Worm (Caenorhabditis elegans) whole organism, late embryonic: Measurements from ENCODE around the gene F21D5.4.

Source experiments
- ama-1 ChIP-seq: fragments of 150-350 bp; optimal IDR thresholded peaks from 2 replicates; lab custom pipeline; 2014
- ceh-30 ChIP-seq: fragments of 150-350 bp; optimal IDR thresholded peaks from 2 replicates; lab custom pipeline; 2014; ENCODE audit warnings: missing biosample characterization, missing genetic modification characterization
- ceh-34 ChIP-seq: sonication (generic microtip); optimal IDR thresholded peaks from 2 replicates; lab custom pipeline; 2016; ENCODE audit warnings: mild to moderate bottlenecking, missing genetic modification characterization, missing compliant biosample characterization
- elt-4 ChIP-seq: sonication (generic microtip); optimal IDR thresholded peaks from 2 replicates; lab custom pipeline; 2016; ENCODE audit warnings: missing genetic modification characterization, missing compliant biosample characterization
- fax-1 ChIP-seq: sonication (generic microtip); optimal IDR thresholded peaks from 2 replicates; lab custom pipeline; 2016; ENCODE audit warnings: missing genotype, missing genetic modification characterization, missing compliant biosample characterization
- lin-11 ChIP-seq: fragments of 200-800 bp; sonication (Bioruptor generic); optimal IDR thresholded peaks from 2 replicates; lab custom pipeline; 2018; ENCODE audit warnings: mild to moderate bottlenecking, missing genetic modification characterization, missing compliant biosample characterization
- npax-4 ChIP-seq: sonication (generic microtip); optimal IDR thresholded peaks from 2 replicates; lab custom pipeline; 2016; ENCODE audit warnings: missing genetic modification characterization, missing compliant biosample characterization
- rnt-1 ChIP-seq: sonication (generic microtip); optimal IDR thresholded peaks from 2 replicates; lab custom pipeline; 2016; ENCODE audit warnings: missing genetic modification characterization, missing compliant biosample characterization
- sdc-2 ChIP-seq: sonication (generic microtip); optimal IDR thresholded peaks from 2 replicates; lab custom pipeline; 2016; ENCODE audit warnings: missing genotype, missing genetic modification characterization, missing compliant biosample characterization
- sox-2 ChIP-seq: fragments of 200-800 bp; sonication (Bioruptor generic); IDR thresholded peaks from 2 replicates; pipeline ENCODE4 v1.3.6; 2022; ENCODE audit warnings: missing genetic modification reagents, missing genetic modification characterization, missing compliant biosample characterization
- sox-4 ChIP-seq: sonication (generic microtip); optimal IDR thresholded peaks from 2 replicates; lab custom pipeline; 2017; ENCODE audit warnings: mild to moderate bottlenecking, missing genetic modification characterization, inconsistent platforms, missing compliant biosample characterization
- tbx-7 ChIP-seq: sonication (generic microtip); optimal IDR thresholded peaks from 2 replicates; lab custom pipeline; 2016; ENCODE audit warnings: missing genotype, missing genetic modification characterization, missing compliant biosample characterization
- unc-42 ChIP-seq: sonication (generic microtip); optimal IDR thresholded peaks from 2 replicates; lab custom pipeline; 2016; ENCODE audit warnings: missing genotype, missing genetic modification characterization, missing compliant biosample characterization
- unc-86 ChIP-seq: sonication (generic microtip); optimal IDR thresholded peaks from 2 replicates; lab custom pipeline; 2016; ENCODE audit warnings: missing genetic modification characterization, missing compliant biosample characterization

DNA sequence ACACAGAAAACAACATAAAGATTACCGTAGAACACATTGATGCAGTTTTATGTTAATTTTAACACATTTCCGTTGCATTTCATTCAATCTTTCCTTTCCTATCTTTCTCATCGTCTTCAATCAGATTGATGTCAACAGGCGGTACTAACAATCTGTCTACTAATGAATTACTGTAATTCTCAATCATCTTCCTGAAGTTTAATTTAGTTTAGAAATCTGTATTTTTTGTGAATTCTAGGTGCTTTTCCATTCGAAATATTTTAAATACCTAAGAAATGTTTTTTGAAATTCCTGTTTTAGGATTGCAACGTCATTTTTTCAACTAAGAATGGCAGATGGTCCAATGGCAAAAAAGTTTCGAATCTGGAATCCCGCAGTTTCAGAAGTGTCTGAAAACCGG lies 14.2 kb upstream of the F21D5.4 start, which contains the start of gene F21D5.9:
- TF ChIP-seq unc-42 (tag; lab: Kevin White, UChicago) (no peak), sdc-2 (tag; lab: Kevin White, UChicago) (no peak), sox-4 (no peak), sox-2 (GFP tag; lab: Robert Waterston, UW) (no peak), npax-4 (tag; lab: Kevin White, UChicago) (no peak), tbx-7 (tag; lab: Kevin White, UChicago) (no peak), elt-4 (no peak), ceh-34 (tag; lab: Kevin White, UChicago) (no peak), fax-1 (tag; lab: Kevin White, UChicago) (no peak), unc-86 (no peak), rnt-1 (tag; lab: Kevin White, UChicago) (no peak), ama-1 (lab: Kevin White, UChicago) (no peak), lin-11 (no peak), ceh-30 (no peak)
